Fruit fly (Drosophila melanogaster) whole organism, wandering third instar larva: ENCODE results near the gene Arp10.

Experiments used
- Abd-B ChIP-seq: fragments of >200 bp; optimal IDR thresholded peaks from 2 replicates; lab custom pipeline; 2017; ENCODE audit warnings: missing biosample characterization, missing genetic modification characterization
- CG32264 ChIP-seq: fragments of 200-800 bp; sonication (Bioruptor generic); optimal IDR thresholded peaks from 2 replicates; lab custom pipeline; 2016; ENCODE audit warnings: missing biosample characterization, missing genetic modification characterization
- CG9705 ChIP-seq: fragments of 200-800 bp; sonication (Bioruptor generic); optimal IDR thresholded peaks from 2 replicates; lab custom pipeline; 2018; ENCODE audit warnings: missing biosample characterization, mild to moderate bottlenecking, missing genetic modification characterization
- CrebA ChIP-seq: fragments of 200-800 bp; sonication (Bioruptor generic); optimal IDR thresholded peaks from 2 replicates; lab custom pipeline; 2016; ENCODE audit warnings: missing biosample characterization, mild to moderate bottlenecking, missing genetic modification characterization, borderline replicate concordance
- Dfd ChIP-seq: fragments of >200 bp; optimal IDR thresholded peaks from 2 replicates; lab custom pipeline; 2017; ENCODE audit warnings: missing biosample characterization, missing genetic modification characterization
- Dif ChIP-seq: fragments of 200-275, 200-300 bp; sonication (Bioruptor generic); optimal IDR thresholded peaks from 2 replicates; lab custom pipeline; 2018; ENCODE audit warnings: missing biosample characterization, missing genetic modification characterization; ENCODE audit not compliant: partially characterized antibody
- GATAd ChIP-seq: sonication (Bioruptor generic); optimal IDR thresholded peaks from 2 replicates; lab custom pipeline; 2016; ENCODE audit warnings: missing biosample characterization, missing genetic modification characterization
- HLH106 ChIP-seq: fragments of 200-800 bp; optimal IDR thresholded peaks from 3 replicates; lab custom pipeline; 2019; ENCODE audit warnings: missing biosample characterization, mild to moderate bottlenecking, missing genetic modification characterization, moderate library complexity
- Hnf4 ChIP-seq: fragments of 200-800 bp; sonication (Bioruptor generic); optimal IDR thresholded peaks from 2 replicates; lab custom pipeline; 2016; ENCODE audit warnings: missing biosample characterization, mild to moderate bottlenecking, missing genetic modification characterization
- Hr78 ChIP-seq: fragments of >200 bp; optimal IDR thresholded peaks from 2 replicates; lab custom pipeline; 2017; ENCODE audit warnings: missing biosample characterization, missing genetic modification characterization
- Hr83 ChIP-seq: fragments of 200-300 bp; sonication (Bioruptor generic); optimal IDR thresholded peaks from 2 replicates; lab custom pipeline; 2016; ENCODE audit warnings: missing biosample characterization, mild to moderate bottlenecking, missing genetic modification characterization, moderate library complexity; ENCODE audit not compliant: poor library complexity, severe bottlenecking
- Jra ChIP-seq: sonication (Bioruptor generic); optimal IDR thresholded peaks from 2 replicates; lab custom pipeline; 2016; ENCODE audit warnings: missing biosample characterization, missing genetic modification characterization
- Mio ChIP-seq: sonication (Bioruptor generic); optimal IDR thresholded peaks from 2 replicates; lab custom pipeline; 2016; ENCODE audit warnings: missing biosample characterization, missing genetic modification characterization
- Myc ChIP-seq: fragments of >200 bp; optimal IDR thresholded peaks from 2 replicates; lab custom pipeline; 2017
- N ChIP-seq: fragments of >200 bp; optimal IDR thresholded peaks from 2 replicates; lab custom pipeline; 2018; ENCODE audit warnings: missing biosample characterization, missing external identifiers, missing genetic modification characterization
- OdsH ChIP-seq: fragments of 200-800 bp; sonication (Bioruptor generic); optimal IDR thresholded peaks from 2 replicates; lab custom pipeline; 2016; ENCODE audit warnings: missing biosample characterization, mild to moderate bottlenecking, missing genetic modification characterization
- Rel ChIP-seq, 2 experiments: fragments of 200-800 bp; sonication (Bioruptor generic) in 1 of 2; optimal IDR thresholded peaks; 2 replicates in 1 of 2; 3 replicates in 1 of 2; lab custom pipeline; 2016 to 2019; ENCODE audit warnings: mild to moderate bottlenecking in 2 of 2, missing biosample characterization in 2 of 2, missing genetic modification characterization in 2 of 2, moderate library complexity in 1 of 2
- Sp1 ChIP-seq: fragments of 200-800 bp; sonication (Bioruptor generic); optimal IDR thresholded peaks from 3 replicates; lab custom pipeline; 2019; ENCODE audit warnings: missing biosample characterization, mild to moderate bottlenecking, missing genetic modification characterization, moderate library complexity
- Vsx2 ChIP-seq: fragments of 200-300, 225-300 bp; sonication (Bioruptor generic); optimal IDR thresholded peaks from 2 replicates; lab custom pipeline; 2018; ENCODE audit warnings: missing biosample characterization, missing genetic modification characterization; ENCODE audit not compliant: partially characterized antibody
- br ChIP-seq: fragments of 200-800 bp; sonication (Bioruptor generic); optimal IDR thresholded peaks from 2 replicates; lab custom pipeline; 2016; ENCODE audit warnings: missing biosample characterization, missing genetic modification characterization
- brk ChIP-seq: fragments of 200-800 bp; sonication (Bioruptor generic); optimal IDR thresholded peaks from 2 replicates; lab custom pipeline; 2016; ENCODE audit warnings: missing biosample characterization, mild to moderate bottlenecking, missing genetic modification characterization
- dl ChIP-seq, 2 experiments: fragments of 175-275, 200-275 bp in 1 of 2; fragments of 200-275 bp in 1 of 2; sonication (Bioruptor generic); optimal IDR thresholded peaks; lab custom pipeline; 2018; ENCODE audit warnings: mild to moderate bottlenecking in 2 of 2, missing biosample characterization in 2 of 2, missing genetic modification characterization in 2 of 2, moderate library complexity in 2 of 2; ENCODE audit not compliant: partially characterized antibody in 2 of 2, insufficient read depth in 1 of 2
- dmrt93B ChIP-seq: fragments of 200-800 bp; sonication (Bioruptor generic); optimal IDR thresholded peaks from 2 replicates; lab custom pipeline; 2018; ENCODE audit warnings: missing biosample characterization, mild to moderate bottlenecking, missing genetic modification characterization
- dsf ChIP-seq: sonication (Bioruptor generic); optimal IDR thresholded peaks from 2 replicates; lab custom pipeline; 2016; ENCODE audit warnings: missing biosample characterization, missing genetic modification characterization, borderline replicate concordance
- ey ChIP-seq: fragments of 200-800 bp; sonication (Bioruptor generic); optimal IDR thresholded peaks from 2 replicates; lab custom pipeline; 2016; ENCODE audit warnings: missing biosample characterization, missing genetic modification characterization
- foxo ChIP-seq, 2 experiments: fragments of 200-800 bp; sonication (Bioruptor generic); optimal IDR thresholded peaks; 2 replicates in 1 of 2; 3 replicates in 1 of 2; lab custom pipeline; 2016 to 2017; ENCODE audit warnings: missing biosample characterization in 2 of 2, missing genetic modification characterization in 2 of 2
- fru ChIP-seq: fragments of 200-800 bp; sonication (Bioruptor generic); optimal IDR thresholded peaks from 3 replicates; lab custom pipeline; 2016; ENCODE audit warnings: missing biosample characterization, mild to moderate bottlenecking, missing genetic modification characterization
- h ChIP-seq: fragments of 200-800 bp; sonication (Bioruptor generic); optimal IDR thresholded peaks from 3 replicates; lab custom pipeline; 2016; ENCODE audit warnings: missing biosample characterization, mild to moderate bottlenecking, missing genetic modification characterization
- jim ChIP-seq: fragments of 175-275, 200-325 bp; sonication (Bioruptor generic); optimal IDR thresholded peaks from 2 replicates; lab custom pipeline; 2016; ENCODE audit warnings: missing biosample characterization, mild to moderate bottlenecking, missing genetic modification characterization
- lola ChIP-seq: fragments of >200 bp; optimal IDR thresholded peaks from 2 replicates; lab custom pipeline; 2017; ENCODE audit warnings: missing biosample characterization, missing genetic modification characterization
- pan ChIP-seq: fragments of >200 bp; optimal IDR thresholded peaks from 2 replicates; lab custom pipeline; 2017
- psq ChIP-seq: fragments of 200-800 bp; sonication (Bioruptor generic); optimal IDR thresholded peaks from 3 replicates; lab custom pipeline; 2017; ENCODE audit warnings: missing biosample characterization, mild to moderate bottlenecking, missing genetic modification characterization, moderate library complexity
- rgr ChIP-seq: fragments of 200-800 bp; sonication (Bioruptor generic); optimal IDR thresholded peaks from 3 replicates; lab custom pipeline; 2016; ENCODE audit warnings: missing biosample characterization, mild to moderate bottlenecking, missing genetic modification characterization
- sage ChIP-seq: fragments of 200-800 bp; sonication (Bioruptor generic); optimal IDR thresholded peaks from 2 replicates; lab custom pipeline; 2016; ENCODE audit warnings: missing biosample characterization, mild to moderate bottlenecking, missing genetic modification characterization
- sv ChIP-seq: fragments of 200-800 bp; sonication (Bioruptor generic); optimal IDR thresholded peaks from 3 replicates; lab custom pipeline; 2016; ENCODE audit warnings: missing biosample characterization, missing genetic modification characterization
- tai ChIP-seq: sonication (Bioruptor generic); optimal IDR thresholded peaks from 2 replicates; lab custom pipeline; 2016; ENCODE audit warnings: missing biosample characterization, missing genetic modification characterization
- usp ChIP-seq: fragments of >200 bp; optimal IDR thresholded peaks from 2 replicates; lab custom pipeline; 2017; ENCODE audit warnings: missing biosample characterization, missing genetic modification characterization
- woc ChIP-seq: sonication (Bioruptor generic); optimal IDR thresholded peaks from 2 replicates; lab custom pipeline; 2016; ENCODE audit warnings: missing biosample characterization, mild to moderate bottlenecking, missing genetic modification characterization

Gene Arp10

dm6 chrX:19667444-19668104 is 21.6 kb upstream of the Arp10 start:
- TF ChIP-seq Vsx2 (peak; percentile 41), Rel (GFP tag; optimal IDR thresholded peaks at IDR 0.05; lab: Kevin White, UChicago) (no peak), Rel (tag; optimal IDR thresholded peaks at IDR 0.05; lab: Kevin White, UChicago) (no peak)

DNA sequence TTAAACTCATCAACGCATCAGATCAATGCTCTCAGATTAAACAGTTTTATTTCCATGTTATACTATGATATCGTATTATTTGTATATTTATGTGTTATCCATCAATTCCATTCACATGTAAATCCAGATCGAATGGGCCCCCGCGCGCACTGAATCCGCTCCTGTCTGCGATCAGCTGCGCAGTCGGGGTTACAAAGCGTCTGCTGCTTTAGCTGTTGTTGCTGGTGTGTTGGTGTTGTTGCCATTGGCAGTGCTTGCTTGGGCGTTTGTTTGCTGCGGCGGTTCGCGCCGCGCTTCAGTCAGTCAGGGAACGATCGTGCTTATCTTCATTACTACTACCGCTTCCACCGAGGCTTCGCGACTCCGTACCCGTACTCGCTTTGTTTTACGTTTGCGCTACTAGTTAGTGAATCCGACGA is 21.0 kb upstream of the Arp10 start, which contains the start of gene Zw:
TSS of gene Zw (plus strand) at position 262 of the 419 bp plus-strand sequence.
- TF ChIP-seq dmrt93B (peak; percentile 58), jim (GFP tag; lab: Kevin White, UChicago) (no peak), Abd-B (GFP tag; lab: Kevin White, UChicago) (no peak), Dif (no peak), Vsx2 (no peak), GATAd (no peak), Dfd (no peak), lola (no peak), h (GFP tag; lab: Kevin White, UChicago) (peak; percentile 75), sv (peak; percentile 3), woc (GFP tag; lab: Kevin White, UChicago) (peak; percentile 67), usp (GFP tag; lab: Kevin White, UChicago) (no peak), CrebA (GFP tag; lab: Kevin White, UChicago) (no peak), pan (lab: Kevin White, UChicago) (no peak), br (GFP tag; lab: Kevin White, UChicago) (peak; percentile 46), Jra (no peak), ey (GFP tag; lab: Kevin White, UChicago) (peak; percentile 72), Sp1 (GFP tag; lab: Kevin White, UChicago) (peak; percentile 51), CG32264 (GFP tag; lab: Kevin White, UChicago) (no peak), Hr83 (GFP tag; lab: Kevin White, UChicago) (peak; percentile 75), Myc (no peak), psq (peak; percentile 47), OdsH (GFP tag; lab: Kevin White, UChicago) (peak; percentile 30), HLH106 (tag; lab: Kevin White, UChicago) (peak; percentile 71), N (GFP tag; lab: Kevin White, UChicago) (no peak), CG9705 (GFP tag; lab: Kevin White, UChicago) (peak; percentile 48), dl (GFP tag; optimal IDR thresholded peaks at IDR 0.05; lab: Kevin White, UChicago; ENCODE audit: insufficient read depth in 1 of 2, partially characterized antibody in 2 of 2) (no peak), foxo (GFP tag; optimal IDR thresholded peaks at IDR 0.05; lab: Kevin White, UChicago) (peak in 1 of 2 experiments; percentile 71), Hr78 (no peak), rgr (GFP tag; lab: Kevin White, UChicago) (peak; percentile 72), brk (GFP tag; lab: Kevin White, UChicago) (no peak), fru (GFP tag; lab: Kevin White, UChicago) (peak; percentile 67), Mio (GFP tag; lab: Kevin White, UChicago) (peak; percentile 33), dsf (no peak), Hnf4 (GFP tag; lab: Kevin White, UChicago) (peak; percentile 78), Rel (GFP tag; optimal IDR thresholded peaks at IDR 0.05; lab: Kevin White, UChicago) (no peak), Rel (tag; optimal IDR thresholded peaks at IDR 0.05; lab: Kevin White, UChicago) (peak; percentile 42), tai (GFP tag; lab: Kevin White, UChicago) (no peak), sage (no peak)

dm6 chrX:19665684-19666141 is 19.7 kb upstream of the Arp10 start:
- TF ChIP-seq N (GFP tag; lab: Kevin White, UChicago) (no peak), tai (GFP tag; lab: Kevin White, UChicago) (no peak), woc (GFP tag; lab: Kevin White, UChicago) (peak; percentile 53), Dfd (no peak), pan (lab: Kevin White, UChicago) (no peak), brk (GFP tag; lab: Kevin White, UChicago) (no peak), Hr83 (GFP tag; lab: Kevin White, UChicago) (no peak), GATAd (no peak), usp (GFP tag; lab: Kevin White, UChicago) (no peak), HLH106 (tag; lab: Kevin White, UChicago) (peak; percentile 48), Myc (no peak), Dif (peak; percentile 48), fru (GFP tag; lab: Kevin White, UChicago) (peak; percentile 37), psq (no peak), Sp1 (GFP tag; lab: Kevin White, UChicago) (peak; percentile 49), CG9705 (GFP tag; lab: Kevin White, UChicago) (peak; percentile 11), h (GFP tag; lab: Kevin White, UChicago) (peak; percentile 32), Vsx2 (no peak), br (GFP tag; lab: Kevin White, UChicago) (peak; percentile 23), Rel (GFP tag; optimal IDR thresholded peaks at IDR 0.05; lab: Kevin White, UChicago) (no peak), Rel (tag; optimal IDR thresholded peaks at IDR 0.05; lab: Kevin White, UChicago) (peak; percentile 30), rgr (GFP tag; lab: Kevin White, UChicago) (peak; percentile 34), foxo (GFP tag; optimal IDR thresholded peaks at IDR 0.05; lab: Kevin White, UChicago) (peak in 1 of 2 experiments; percentile 43), ey (GFP tag; lab: Kevin White, UChicago) (peak; percentile 25), dmrt93B (peak; percentile 20)
